Fruit fly (Drosophila melanogaster): ENCODE measurements around the gene CG18549.

CG18549 gene

DNA sequence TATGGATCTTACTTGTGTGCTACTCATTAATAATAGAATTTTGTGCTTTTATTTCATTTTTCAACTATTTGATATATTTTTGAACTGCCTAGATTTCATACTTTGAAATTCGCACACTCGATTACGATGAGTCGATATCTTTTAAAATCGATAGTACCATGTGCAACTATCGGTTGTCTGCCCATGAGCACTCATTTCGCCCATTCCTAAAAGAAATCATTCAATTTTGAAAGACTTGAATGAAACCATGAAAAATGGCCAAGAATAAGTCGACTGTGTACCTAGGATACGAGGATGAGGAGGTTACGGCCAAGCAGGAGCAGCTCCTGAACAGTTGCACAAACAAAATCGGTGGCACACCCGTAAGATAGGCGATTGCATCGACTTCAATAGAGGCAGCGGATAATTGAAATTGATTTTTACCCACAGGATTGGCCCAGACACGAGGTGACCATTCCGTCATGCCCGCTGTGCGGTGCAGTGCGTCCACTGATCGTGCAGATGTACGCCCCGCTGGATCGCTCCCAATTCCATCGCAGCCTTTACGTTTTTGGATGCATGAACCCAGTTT is 7.4 kb downstream of the CG18549 start, which contains the start of gene trus (continued):
- TF ChIP-seq tna (GFP tag; IDR thresholded peaks at IDR 0.05; ENCODE audit: partially characterized antibody), result peak; percentile 82
- no peak for TF ChIP-seq grn (GFP tag; optimal IDR thresholded peaks at IDR 0.05)
- TF ChIP-seq h (optimal IDR thresholded peaks at IDR 0.05), result no peak
- no peak for TF ChIP-seq chm (GFP tag; IDR thresholded peaks at IDR 0.05)
- no peak for TF ChIP-seq Oaz (GFP tag; IDR thresholded peaks at IDR 0.05)
- no peak for TF ChIP-seq crc (GFP tag; optimal IDR thresholded peaks at IDR 0.05)
- TF ChIP-seq CG2120 (GFP tag; optimal IDR thresholded peaks at IDR 0.05), result peak; percentile 4
- peak; percentile 24 for TF ChIP-seq gfzf (GFP tag; optimal IDR thresholded peaks at IDR 0.05)
- no peak for TF ChIP-seq CG17612 (GFP tag; IDR thresholded peaks at IDR 0.05)
- no peak for TF ChIP-seq CG8089 (GFP tag; optimal IDR thresholded peaks at IDR 0.05)
- TF ChIP-seq CG12219 (GFP tag; optimal IDR thresholded peaks at IDR 0.05), result no peak
- TF ChIP-seq al (GFP tag; IDR thresholded peaks at IDR 0.05), result no peak
- no peak for TF ChIP-seq ranshi (GFP tag; IDR thresholded peaks at IDR 0.05)
- TF ChIP-seq CG15073 (GFP tag; optimal IDR thresholded peaks at IDR 0.05), result no peak
- TF ChIP-seq Dfd (GFP tag; optimal IDR thresholded peaks at IDR 0.05), result no peak
- TF ChIP-seq insv (GFP tag; optimal IDR thresholded peaks at IDR 0.05), result no peak
- no peak for TF ChIP-seq tgo (GFP tag; IDR thresholded peaks at IDR 0.05)
- no peak for TF ChIP-seq CG1603 (tag; optimal IDR thresholded peaks at IDR 0.05)
- TF ChIP-seq Med (GFP tag), result peak; percentile 35
- TF ChIP-seq sqz (GFP tag; optimal IDR thresholded peaks at IDR 0.05), result no peak
- no peak for TF ChIP-seq ase (GFP tag; IDR thresholded peaks at IDR 0.05)
- TF ChIP-seq CG7745 (tag; optimal IDR thresholded peaks at IDR 0.05), result no peak
- no peak for TF ChIP-seq jigr1 (GFP tag; IDR thresholded peaks at IDR 0.05)
- TF ChIP-seq CG42726 (GFP tag; IDR thresholded peaks at IDR 0.05; ENCODE audit: partially characterized antibody), result peak; percentile 46; the same call in 1 of the 2 replicates
- TF ChIP-seq CG18599 (GFP tag; optimal IDR thresholded peaks at IDR 0.05), result no peak
- no peak for TF ChIP-seq schlank (tag; optimal IDR thresholded peaks at IDR 0.05)
- no peak for TF ChIP-seq CG12236 (GFP tag; optimal IDR thresholded peaks at IDR 0.05)
- TF ChIP-seq Chrac-16 (GFP tag; optimal IDR thresholded peaks at IDR 0.05), result no peak
- TF ChIP-seq bsh (GFP tag; optimal IDR thresholded peaks at IDR 0.05), result no peak
- TF ChIP-seq Vsx1 (GFP tag; optimal IDR thresholded peaks at IDR 0.05), result no peak
- no peak for TF ChIP-seq CG8924 (tag; optimal IDR thresholded peaks at IDR 0.05)
- TF ChIP-seq CG2116 (GFP tag; optimal IDR thresholded peaks at IDR 0.05), result peak; percentile 79
- no peak for TF ChIP-seq CG9215 (GFP tag; IDR thresholded peaks at IDR 0.05)
- peak; percentile 85 for TF ChIP-seq zen2 (GFP tag; IDR thresholded peaks at IDR 0.05; ENCODE audit: partially characterized antibody)
- peak; percentile 86 for TF ChIP-seq CG6791 (GFP tag; IDR thresholded peaks at IDR 0.05; ENCODE audit: partially characterized antibody)
- no peak for TF ChIP-seq CG31224 (GFP tag; IDR thresholded peaks at IDR 0.05)
- TF ChIP-seq CG4617 (GFP tag; optimal IDR thresholded peaks at IDR 0.05; ENCODE audit: borderline replicate concordance), result peak; percentile 50
- TF ChIP-seq CG16813 (GFP tag; IDR thresholded peaks at IDR 0.05; ENCODE audit: partially characterized antibody), result peak; percentile 73
- TF ChIP-seq slbo (GFP tag; IDR thresholded peaks at IDR 0.05), result no peak
- TF ChIP-seq Awh (GFP tag; IDR thresholded peaks at IDR 0.05), result no peak
- TF ChIP-seq Xrp1 (GFP tag; IDR thresholded peaks at IDR 0.05), result no peak
- TF ChIP-seq mld (GFP tag; IDR thresholded peaks at IDR 0.05; ENCODE audit: partially characterized antibody), result 0 out of 3 replicates have a peak, but pooled peaks have one; percentile 52
- no peak for TF ChIP-seq pfk (GFP tag; optimal IDR thresholded peaks at IDR 0.05)
- 0 out of 2 replicates have a peak, but pooled peaks have one; percentile 8 for TF ChIP-seq rib (GFP tag; IDR thresholded peaks at IDR 0.05)
- TF ChIP-seq CG2202 (tag; optimal IDR thresholded peaks at IDR 0.05), result no peak
- TF ChIP-seq Ravus (GFP tag; IDR thresholded peaks at IDR 0.05), result no peak
- TF ChIP-seq CG2875 (GFP tag; optimal IDR thresholded peaks at IDR 0.05), result no peak
- TF ChIP-seq stwl (tag; optimal IDR thresholded peaks at IDR 0.05), result peak; percentile 74
- no peak for TF ChIP-seq fd96Cb (tag; optimal IDR thresholded peaks at IDR 0.05)
- peak; percentile 89 for TF ChIP-seq Bgb (GFP tag; IDR thresholded peaks at IDR 0.05; ENCODE audit: partially characterized antibody)

All from whole organism, embryonic.